Worm (Caenorhabditis elegans) whole organism, young adult: ENCODE data around the gene daf-10.

Experiments
- B0019.2 ChIP-seq: fragments of 200-800 bp; sonication (Bioruptor generic); conservative IDR thresholded peaks from 2 replicates; pipeline ENCODE4 v1.3.6; 2022; ENCODE audit warnings: missing genetic modification reagents, missing genetic modification characterization, missing compliant biosample characterization
- C17E4.6 ChIP-seq: fragments of 200-800 bp; sonication (Bioruptor generic); IDR thresholded peaks from 2 replicates; pipeline ENCODE4 v1.3.6; 2022; ENCODE audit warnings: missing genetic modification reagents, missing genetic modification characterization, missing compliant biosample characterization
- F22D6.2 ChIP-seq: sonication (generic microtip); optimal IDR thresholded peaks from 2 replicates; lab custom pipeline; 2016; ENCODE audit warnings: mild to moderate bottlenecking, missing genetic modification characterization, missing compliant biosample characterization
- F39B2.1 ChIP-seq: fragments of 200-800 bp; sonication (Bioruptor generic); IDR thresholded peaks from 2 replicates; pipeline ENCODE4 v1.3.6; 2022; ENCODE audit warnings: missing genetic modification reagents, missing genetic modification characterization, missing compliant biosample characterization
- F55B11.4 ChIP-seq: sonication (generic microtip); optimal IDR thresholded peaks from 2 replicates; lab custom pipeline; 2016; ENCODE audit warnings: missing compliant biosample characterization, missing genetic modification characterization, borderline replicate concordance; ENCODE audit not compliant: insufficient read depth
- T07F8.4 ChIP-seq: sonication (generic microtip); optimal IDR thresholded peaks from 2 replicates; lab custom pipeline; 2016; ENCODE audit warnings: mild to moderate bottlenecking, missing genetic modification characterization, moderate library complexity, missing compliant biosample characterization
- Y56A3A.18 ChIP-seq: fragments of 200-800 bp; sonication (Bioruptor generic); IDR thresholded peaks from 2 replicates; pipeline ENCODE4 v1.3.6; 2022; ENCODE audit warnings: missing genetic modification reagents, missing genetic modification characterization, missing compliant biosample characterization
- Y79H2A.3 ChIP-seq: fragments of 200-800 bp; sonication (Bioruptor generic); conservative IDR thresholded peaks from 2 replicates; pipeline ENCODE4 v1.3.6; 2022; ENCODE audit warnings: missing genetic modification reagents, missing genetic modification characterization, missing compliant biosample characterization
- Y95B8A.8 ChIP-seq: fragments of 200-800 bp; sonication (Bioruptor generic); IDR thresholded peaks from 2 replicates; pipeline ENCODE4 v1.3.6; 2022; ENCODE audit warnings: missing genetic modification reagents, missing genetic modification characterization, missing compliant biosample characterization
- ama-1 ChIP-seq, 3 experiments: fragments of 150-350 bp in 1 of 3; sonication (generic microtip) in 2 of 3; optimal IDR thresholded peaks; 2 replicates each; lab custom pipeline; 2014 to 2018; ENCODE audit warnings: missing biosample characterization in 2 of 3, missing genetic modification characterization in 2 of 3, missing genetic modification reagents in 2 of 3
- aptf-3 ChIP-seq: fragments of 200-800 bp; sonication (Bioruptor generic); IDR thresholded peaks from 2 replicates; pipeline ENCODE4 v1.3.6; 2022; ENCODE audit warnings: missing genetic modification characterization, missing compliant biosample characterization
- bed-2 ChIP-seq: fragments of 200-800 bp; sonication (Bioruptor generic); IDR thresholded peaks from 2 replicates; pipeline ENCODE4 v1.3.6; 2022; ENCODE audit warnings: missing genetic modification reagents, missing genetic modification characterization, missing compliant biosample characterization
- cebp-2 ChIP-seq: fragments of 200-800 bp; sonication (Bioruptor generic); IDR thresholded peaks from 2 replicates; pipeline ENCODE4 v1.3.6; 2022; ENCODE audit warnings: missing genetic modification characterization, missing compliant biosample characterization
- ceh-100 ChIP-seq: fragments of 200-800 bp; sonication (Bioruptor generic); IDR thresholded peaks from 2 replicates; pipeline ENCODE4 v1.3.6; 2022; ENCODE audit warnings: missing genetic modification reagents, missing genetic modification characterization, missing compliant biosample characterization
- ceh-40 ChIP-seq: fragments of 200-800 bp; sonication (Bioruptor generic); IDR thresholded peaks from 2 replicates; pipeline ENCODE4 v1.3.6; 2022; ENCODE audit warnings: missing genetic modification characterization, missing compliant biosample characterization
- chd-7 ChIP-seq: sonication (generic microtip); optimal IDR thresholded peaks from 2 replicates; lab custom pipeline; 2016; ENCODE audit warnings: mild to moderate bottlenecking, missing genetic modification characterization, moderate library complexity, missing compliant biosample characterization
- dox-1 ChIP-seq: fragments of 200-800 bp; sonication (Bioruptor generic); IDR thresholded peaks from 2 replicates; pipeline ENCODE4 v1.3.6; 2022; ENCODE audit warnings: missing genetic modification reagents, missing genetic modification characterization, missing compliant biosample characterization
- dpff-1 ChIP-seq: sonication (generic microtip); optimal IDR thresholded peaks from 2 replicates; lab custom pipeline; 2017; ENCODE audit warnings: mild to moderate bottlenecking, missing genetic modification characterization, missing compliant biosample characterization
- dpl-1 ChIP-seq: fragments of 150-350 bp; optimal IDR thresholded peaks from 2 replicates; lab custom pipeline; 2014; ENCODE audit warnings: missing biosample characterization, missing genetic modification reagents, missing genetic modification characterization
- efl-1 ChIP-seq: fragments of 150-350 bp; optimal IDR thresholded peaks from 2 replicates; lab custom pipeline; 2014; ENCODE audit warnings: missing biosample characterization, missing genetic modification reagents, missing genetic modification characterization
- fkh-3 ChIP-seq: sonication (generic microtip); optimal IDR thresholded peaks from 2 replicates; lab custom pipeline; 2016; ENCODE audit warnings: mild to moderate bottlenecking, missing genetic modification characterization, missing compliant biosample characterization
- him-1 ChIP-seq: sonication (generic microtip); optimal IDR thresholded peaks from 2 replicates; lab custom pipeline; 2016; ENCODE audit warnings: missing genotype, missing genetic modification reagents, missing genetic modification characterization, missing compliant biosample characterization
- hlh-12 ChIP-seq: sonication (generic microtip); optimal IDR thresholded peaks from 2 replicates; lab custom pipeline; 2016; ENCODE audit warnings: missing genetic modification characterization, missing compliant biosample characterization
- hmg-1.2 ChIP-seq: fragments of 200-800 bp; sonication (Bioruptor generic); IDR thresholded peaks from 2 replicates; pipeline ENCODE4 v1.3.6; 2022; ENCODE audit warnings: missing genetic modification reagents, missing genetic modification characterization, missing compliant biosample characterization
- hmg-20 ChIP-seq: fragments of 200-800 bp; sonication (Bioruptor generic); IDR thresholded peaks from 2 replicates; pipeline ENCODE4 v1.3.6; 2022; ENCODE audit warnings: missing genetic modification reagents, missing genetic modification characterization, missing compliant biosample characterization
- let-607 ChIP-seq, 2 experiments: fragments of 200-800 bp in 1 of 2; sonication (Bioruptor generic) in 1 of 2; sonication (generic microtip) in 1 of 2; optimal IDR thresholded peaks; 2 replicates each; lab custom pipeline; 2016 to 2018; ENCODE audit warnings: mild to moderate bottlenecking in 2 of 2, missing compliant biosample characterization in 2 of 2, missing genetic modification characterization in 2 of 2, moderate library complexity in 2 of 2, missing genotype in 1 of 2
- lin-40 ChIP-seq: sonication (generic microtip); optimal IDR thresholded peaks from 2 replicates; lab custom pipeline; 2016; ENCODE audit warnings: missing genetic modification characterization, mild to moderate bottlenecking, missing compliant biosample characterization, missing genotype, missing genetic modification reagents
- lsy-27 ChIP-seq: sonication (generic microtip); optimal IDR thresholded peaks from 2 replicates; lab custom pipeline; 2017; ENCODE audit warnings: missing genetic modification characterization, mild to moderate bottlenecking, missing compliant biosample characterization, antibody characterized with exemption, missing genotype, borderline replicate concordance; ENCODE audit not compliant: insufficient read depth
- mcd-1 ChIP-seq: fragments of 200-800 bp; sonication (Bioruptor generic); IDR thresholded peaks from 2 replicates; pipeline ENCODE4 v1.3.6; 2022; ENCODE audit warnings: missing genetic modification reagents, missing genetic modification characterization, missing compliant biosample characterization
- mxl-1 ChIP-seq: sonication (generic microtip); optimal IDR thresholded peaks from 2 replicates; lab custom pipeline; 2016; ENCODE audit warnings: missing genetic modification characterization, missing compliant biosample characterization
- nhr-80 ChIP-seq: sonication (generic microtip); optimal IDR thresholded peaks from 2 replicates; lab custom pipeline; 2016; ENCODE audit warnings: missing genetic modification characterization, missing compliant biosample characterization
- pbrm-1 ChIP-seq: fragments of 200-800 bp; sonication (Bioruptor generic); IDR thresholded peaks from 2 replicates; pipeline ENCODE4 v1.3.6; 2022; ENCODE audit warnings: missing genetic modification reagents, missing genetic modification characterization, missing compliant biosample characterization
- pha-4 ChIP-seq: fragments of 150-350 bp; sonication (generic microtip); optimal IDR thresholded peaks from 2 replicates; lab custom pipeline; 2014; ENCODE audit warnings: missing biosample characterization, missing genetic modification reagents, missing genetic modification characterization
- rcor-1 ChIP-seq: fragments of 200-800 bp; sonication (Bioruptor generic); IDR thresholded peaks from 2 replicates; pipeline ENCODE4 v1.3.6; 2022; ENCODE audit warnings: missing genetic modification reagents, missing genetic modification characterization, missing compliant biosample characterization
- repo-1 ChIP-seq: sonication (generic microtip); optimal IDR thresholded peaks from 2 replicates; lab custom pipeline; 2017; ENCODE audit warnings: mild to moderate bottlenecking, missing genetic modification characterization, missing compliant biosample characterization
- rpc-1 ChIP-seq, 2 experiments: fragments of 150-350 bp in 1 of 2; sonication (generic microtip) in 1 of 2; optimal IDR thresholded peaks; 2 replicates each; lab custom pipeline; 2014 to 2018; ENCODE audit warnings: missing biosample characterization in 1 of 2, missing genetic modification characterization in 1 of 2, missing genetic modification reagents in 1 of 2, missing genotype in 1 of 2
- snpc-1.3 ChIP-seq: sonication (generic microtip); optimal IDR thresholded peaks from 2 replicates; lab custom pipeline; 2017; ENCODE audit warnings: missing genetic modification characterization, mild to moderate bottlenecking, missing compliant biosample characterization, antibody characterized with exemption, moderate library complexity, missing genotype, missing genetic modification reagents; ENCODE audit not compliant: insufficient read depth
- sptf-2 ChIP-seq: fragments of 200-800 bp; sonication (Bioruptor generic); optimal IDR thresholded peaks from 2 replicates; lab custom pipeline; 2018; ENCODE audit warnings: mild to moderate bottlenecking, missing genetic modification characterization, missing compliant biosample characterization
- tbx-9 ChIP-seq: sonication (generic microtip); optimal IDR thresholded peaks from 2 replicates; lab custom pipeline; 2016; ENCODE audit warnings: borderline replicate concordance, missing genetic modification characterization, inconsistent platforms, missing compliant biosample characterization
- zfh-2 ChIP-seq: fragments of 200-800 bp; sonication (Bioruptor generic); conservative IDR thresholded peaks from 2 replicates; pipeline ENCODE4 v1.3.6; 2022; ENCODE audit warnings: missing genetic modification reagents, missing genetic modification characterization, missing compliant biosample characterization
- zim-3 ChIP-seq: sonication (generic microtip); optimal IDR thresholded peaks from 2 replicates; lab custom pipeline; 2017; ENCODE audit warnings: mild to moderate bottlenecking, missing genetic modification characterization, moderate library complexity, missing compliant biosample characterization

The daf-10 gene

ce11 chrIV:9130605-9131004 lies 15.4 kb downstream of the daf-10 start (continued):
- no peak for TF ChIP-seq mcd-1 (GFP tag; lab: Robert Waterston, UW)
- no peak for TF ChIP-seq repo-1 (tag; lab: Kevin White, UChicago)
- TF ChIP-seq ama-1 (optimal IDR thresholded peaks at IDR 0.05; lab: Kevin White, UChicago) = no peak
- no peak for TF ChIP-seq ama-1 (GFP tag; optimal IDR thresholded peaks at IDR 0.05; lab: Kevin White, UChicago)
- no peak for TF ChIP-seq dpff-1
- no peak for TF ChIP-seq zim-3 (tag; lab: Kevin White, UChicago)
- no peak for TF ChIP-seq let-607 (tag; optimal IDR thresholded peaks at IDR 0.05; lab: Kevin White, UChicago)
- TF ChIP-seq chd-7 (tag; lab: Kevin White, UChicago) = no peak
- TF ChIP-seq ceh-40 (GFP tag; lab: Robert Waterston, UW) = no peak
- no peak for TF ChIP-seq Y56A3A.18 (GFP tag; lab: Robert Waterston, UW)
- TF ChIP-seq fkh-3 (tag; lab: Kevin White, UChicago) = no peak
- no peak for TF ChIP-seq T07F8.4 (tag; lab: Kevin White, UChicago)
- peak; percentile 52; the same call in 1 of the 2 replicates for TF ChIP-seq hmg-1.2
- no peak for TF ChIP-seq C17E4.6 (GFP tag; lab: Robert Waterston, UW)
- 0 out of 2 replicates have a peak, but pooled peaks have one; percentile 32 for TF ChIP-seq hmg-20 (GFP tag; lab: Robert Waterston, UW)
- no peak for TF ChIP-seq pha-4
- TF ChIP-seq Y79H2A.3 (GFP tag; lab: Robert Waterston, UW) = no peak
- TF ChIP-seq F39B2.1 = no peak
- no peak for TF ChIP-seq F22D6.2 (tag; lab: Kevin White, UChicago)
- no peak for TF ChIP-seq lin-40 (tag; lab: Kevin White, UChicago)
- TF ChIP-seq rcor-1 (GFP tag; lab: Robert Waterston, UW) = peak; percentile 46; the same call in 1 of the 2 replicates
- TF ChIP-seq lsy-27 (tag; lab: Kevin White, UChicago) = no peak
- no peak for TF ChIP-seq F55B11.4 (tag; lab: Kevin White, UChicago)
- no peak for TF ChIP-seq hlh-12 (tag; lab: Kevin White, UChicago)
- no peak for TF ChIP-seq rpc-1 (optimal IDR thresholded peaks at IDR 0.05; lab: Kevin White, UChicago)
- TF ChIP-seq rpc-1 (tag; optimal IDR thresholded peaks at IDR 0.05; lab: Kevin White, UChicago) = no peak
- no peak for TF ChIP-seq nhr-80
- TF ChIP-seq zfh-2 (GFP tag; lab: Robert Waterston, UW) = no peak
- TF ChIP-seq ceh-100 (GFP tag; lab: Robert Waterston, UW) = no peak
- no peak for TF ChIP-seq cebp-2 (GFP tag; lab: Robert Waterston, UW)
- no peak for TF ChIP-seq B0019.2 (GFP tag; lab: Robert Waterston, UW)
- TF ChIP-seq snpc-1.3 (tag; lab: Kevin White, UChicago) = no peak
- TF ChIP-seq efl-1 (GFP tag; lab: Kevin White, UChicago) = no peak
- peak; percentile 1 for TF ChIP-seq him-1 (tag; lab: Kevin White, UChicago)
- no peak for TF ChIP-seq mxl-1 (tag; lab: Kevin White, UChicago)
- TF ChIP-seq tbx-9 (tag; lab: Kevin White, UChicago) = no peak
- no peak for TF ChIP-seq dpl-1 (GFP tag; lab: Kevin White, UChicago)
- no peak for TF ChIP-seq Y95B8A.8 (GFP tag; lab: Robert Waterston, UW)
- TF ChIP-seq aptf-3 (GFP tag; lab: Robert Waterston, UW) = no peak
- TF ChIP-seq sptf-2 (GFP tag; lab: Kevin White, UChicago) = no peak
- no peak for TF ChIP-seq dox-1
- TF ChIP-seq pbrm-1 (GFP tag; lab: Robert Waterston, UW) = peak; percentile 61; the same call in 1 of the 2 replicates
- TF ChIP-seq bed-2 (GFP tag; lab: Robert Waterston, UW) = no peak
